Fruit fly (Drosophila melanogaster): ENCODE measurements around the gene gzl.

Gene gzl

dm6 chr3R:6404174-6404573 is 21.5 kb downstream of the gzl start (continued):
- no peak; the same call in 1 of the 2 replicates for TF ChIP-seq CG10959 (GFP tag; IDR thresholded peaks at IDR 0.05)
- TF ChIP-seq nerfin-2 (GFP tag; IDR thresholded peaks at IDR 0.05; ENCODE audit: partially characterized antibody) = no peak
- TF ChIP-seq CG5180 (GFP tag; optimal IDR thresholded peaks at IDR 0.05) = peak; percentile 19
- TF ChIP-seq Ets65A (GFP tag) = peak; percentile 96
- no peak; the same call in 2 of the 3 replicates for TF ChIP-seq CG3726 (GFP tag; IDR thresholded peaks at IDR 0.05)
- peak; percentile 71 for TF ChIP-seq CG1603 (tag; optimal IDR thresholded peaks at IDR 0.05)
- TF ChIP-seq Six4 (GFP tag; optimal IDR thresholded peaks at IDR 0.05) = peak; percentile 54
- TF ChIP-seq dan (GFP tag; IDR thresholded peaks at IDR 0.05) = no peak
- peak; percentile 89 for TF ChIP-seq gem (tag; optimal IDR thresholded peaks at IDR 0.05)
- TF ChIP-seq ac (GFP tag; optimal IDR thresholded peaks at IDR 0.05) = peak; percentile 5
- peak; percentile 87 for TF ChIP-seq CG14014 (GFP tag; IDR thresholded peaks at IDR 0.05)
- no peak for TF ChIP-seq Hmx (GFP tag; optimal IDR thresholded peaks at IDR 0.05)
- no peak for TF ChIP-seq amos (GFP tag; IDR thresholded peaks at IDR 0.05; ENCODE audit: partially characterized antibody)
- no peak for TF ChIP-seq mirr (GFP tag; optimal IDR thresholded peaks at IDR 0.05)
- peak; percentile 90 for TF ChIP-seq CG17328 (GFP tag; IDR thresholded peaks at IDR 0.05)
- peak; percentile 70 for TF ChIP-seq gcm (GFP tag; optimal IDR thresholded peaks at IDR 0.05)
- TF ChIP-seq MESR4 (GFP tag; optimal IDR thresholded peaks at IDR 0.05) = no peak
- TF ChIP-seq salm (tag; optimal IDR thresholded peaks at IDR 0.05) = peak; percentile 59
- TF ChIP-seq gro (GFP tag; optimal IDR thresholded peaks at IDR 0.05) = peak; percentile 23
- peak; percentile 72 for TF ChIP-seq odd (GFP tag; optimal IDR thresholded peaks at IDR 0.05)
- TF ChIP-seq PHDP (tag; optimal IDR thresholded peaks at IDR 0.05) = peak; percentile 84
- peak; percentile 80 for TF ChIP-seq CoRest (tag; optimal IDR thresholded peaks at IDR 0.05)
- TF ChIP-seq CG11085 (GFP tag; IDR thresholded peaks at IDR 0.05) = peak; percentile 73
- TF ChIP-seq Blimp-1 (GFP tag; optimal IDR thresholded peaks at IDR 0.05) = peak; percentile 82
- TF ChIP-seq zf30C (GFP tag; optimal IDR thresholded peaks at IDR 0.05) = peak; percentile 63
- no peak for TF ChIP-seq CG6683 (GFP tag; optimal IDR thresholded peaks at IDR 0.05)
- no peak for TF ChIP-seq Sry-β (GFP tag; optimal IDR thresholded peaks at IDR 0.05)
- TF ChIP-seq CG8281 (tag; optimal IDR thresholded peaks at IDR 0.05) = peak; percentile 24
- peak; percentile 33 for TF ChIP-seq psq (GFP tag; optimal IDR thresholded peaks at IDR 0.05)
- TF ChIP-seq CG30403 (GFP tag; optimal IDR thresholded peaks at IDR 0.05) = peak; percentile 82
- peak; percentile 89 for TF ChIP-seq gce (GFP tag; IDR thresholded peaks at IDR 0.05)
- TF ChIP-seq gcm2 (GFP tag; optimal IDR thresholded peaks at IDR 0.05) = peak; percentile 52
- peak; percentile 67; the same call in 1 of the 3 replicates for TF ChIP-seq Optix (GFP tag; IDR thresholded peaks at IDR 0.05)
- peak; percentile 65; the same call in 1 of the 2 replicates for TF ChIP-seq ro (GFP tag; IDR thresholded peaks at IDR 0.05)
- peak; percentile 64; the same call in 1 of the 2 replicates for TF ChIP-seq E2f2 (GFP tag; IDR thresholded peaks at IDR 0.05)
- TF ChIP-seq sim (GFP tag; IDR thresholded peaks at IDR 0.05) = peak; percentile 89
- TF ChIP-seq Lhr (GFP tag; optimal IDR thresholded peaks at IDR 0.05) = peak; percentile 37
- TF ChIP-seq aop (GFP tag; IDR thresholded peaks at IDR 0.05) = 0 out of 2 replicates have a peak, but pooled peaks have one; percentile 41
- TF ChIP-seq CG4707 (GFP tag; optimal IDR thresholded peaks at IDR 0.05) = no peak
- peak; percentile 63 for TF ChIP-seq CG15601 (tag; optimal IDR thresholded peaks at IDR 0.05)
- TF ChIP-seq CG18476 (GFP tag; optimal IDR thresholded peaks at IDR 0.05) = peak; percentile 70
- TF ChIP-seq Dfd (GFP tag; optimal IDR thresholded peaks at IDR 0.05) = no peak
- TF ChIP-seq kay (GFP tag; optimal IDR thresholded peaks at IDR 0.05) = peak; percentile 28
- TF ChIP-seq NFAT (GFP tag; IDR thresholded peaks at IDR 0.05) = peak; percentile 72
- TF ChIP-seq CG42726 (GFP tag; IDR thresholded peaks at IDR 0.05; ENCODE audit: partially characterized antibody) = no peak
- TF ChIP-seq CG6272 (GFP tag; IDR thresholded peaks at IDR 0.05) = peak; percentile 47
- peak; percentile 87 for TF ChIP-seq Atf6 (GFP tag; IDR thresholded peaks at IDR 0.05)
- peak; percentile 80 for TF ChIP-seq sens-2 (GFP tag; IDR thresholded peaks at IDR 0.05)
- peak; percentile 78 for TF ChIP-seq CG14050 (GFP tag; IDR thresholded peaks at IDR 0.05)
- TF ChIP-seq CG10147 (GFP tag; optimal IDR thresholded peaks at IDR 0.05) = peak; percentile 61
- TF ChIP-seq Chrac-16 (GFP tag; optimal IDR thresholded peaks at IDR 0.05) = peak; percentile 67
